Fruit fly (Drosophila melanogaster) whole organism, wandering third instar larva: ENCODE measurements around the gene Rcd4.

ENCODE experiments used
- Rel ChIP-seq, 2 experiments: fragments of 200-800 bp; sonication (Bioruptor generic) in 1 of 2; optimal IDR thresholded peaks; 2 replicates in 1 of 2; 3 replicates in 1 of 2; lab custom pipeline; 2016 to 2019; ENCODE audit warnings: mild to moderate bottlenecking in 2 of 2, missing biosample characterization in 2 of 2, missing genetic modification characterization in 2 of 2, moderate library complexity in 1 of 2
- dmrt93B ChIP-seq: fragments of 200-800 bp; sonication (Bioruptor generic); optimal IDR thresholded peaks from 2 replicates; lab custom pipeline; 2018; ENCODE audit warnings: missing biosample characterization, mild to moderate bottlenecking, missing genetic modification characterization
- dsf ChIP-seq: sonication (Bioruptor generic); optimal IDR thresholded peaks from 2 replicates; lab custom pipeline; 2016; ENCODE audit warnings: missing biosample characterization, missing genetic modification characterization, borderline replicate concordance
- usp ChIP-seq: fragments of >200 bp; optimal IDR thresholded peaks from 2 replicates; lab custom pipeline; 2017; ENCODE audit warnings: missing biosample characterization, missing genetic modification characterization

- TF ChIP-seq dsf (GFP tag; lab: Kevin White, UChicago) (no peak), usp (GFP tag; lab: Kevin White, UChicago) (no peak), Rel (GFP tag; optimal IDR thresholded peaks at IDR 0.05; lab: Kevin White, UChicago) (no peak), Rel (tag; optimal IDR thresholded peaks at IDR 0.05; lab: Kevin White, UChicago) (no peak), dmrt93B (GFP tag; lab: Kevin White, UChicago) (no peak)
These were observed 11.5 kb downstream of the Rcd4 start, which contains the start of gene lectin-29Ca for dm6 chr2L:8394180-8394579.
